Fruit fly (Drosophila melanogaster): Measurements from ENCODE around the gene tna.

dm6 chr3L:10853618-10854017 is 18.3 kb downstream of the tna start:
- TF ChIP-seq Dll (optimal IDR thresholded peaks at IDR 0.05) (no peak), EcR (GFP tag; optimal IDR thresholded peaks at IDR 0.05) (no peak), psq (optimal IDR thresholded peaks at IDR 0.05) (no peak), CG8478 (optimal IDR thresholded peaks at IDR 0.05) (no peak), pan (optimal IDR thresholded peaks at IDR 0.05) (no peak), usp (GFP tag; optimal IDR thresholded peaks at IDR 0.05) (no peak)
